Worm (Caenorhabditis elegans) whole organism, L4 larva: Measurements from ENCODE around the gene dnj-22.

Source experiments
- T26A8.4 ChIP-seq: fragments of 200-800 bp; sonication (Bioruptor generic); IDR thresholded peaks from 2 replicates; pipeline ENCODE4 v1.3.6; 2022; ENCODE audit warnings: missing genetic modification characterization, missing compliant biosample characterization
- nhr-11 ChIP-seq: fragments of 150-350 bp; optimal IDR thresholded peaks from 2 replicates; lab custom pipeline; 2014; ENCODE audit warnings: missing biosample characterization, missing genetic modification characterization
- nhr-237 ChIP-seq: sonication (generic microtip); optimal IDR thresholded peaks from 2 replicates; lab custom pipeline; 2017; ENCODE audit warnings: missing biosample characterization, missing genetic modification characterization
- skn-1 ChIP-seq: fragments of 150-350 bp; optimal IDR thresholded peaks from 2 replicates; lab custom pipeline; 2014; ENCODE audit warnings: missing biosample characterization, missing genetic modification characterization
- unc-39 ChIP-seq: sonication (generic microtip); optimal IDR thresholded peaks from 2 replicates; lab custom pipeline; 2017; ENCODE audit warnings: missing biosample characterization, missing genetic modification characterization
- zag-1 ChIP-seq: fragments of 150-350 bp; optimal IDR thresholded peaks from 2 replicates; lab custom pipeline; 2014; ENCODE audit warnings: missing biosample characterization, missing genetic modification characterization

DNA sequence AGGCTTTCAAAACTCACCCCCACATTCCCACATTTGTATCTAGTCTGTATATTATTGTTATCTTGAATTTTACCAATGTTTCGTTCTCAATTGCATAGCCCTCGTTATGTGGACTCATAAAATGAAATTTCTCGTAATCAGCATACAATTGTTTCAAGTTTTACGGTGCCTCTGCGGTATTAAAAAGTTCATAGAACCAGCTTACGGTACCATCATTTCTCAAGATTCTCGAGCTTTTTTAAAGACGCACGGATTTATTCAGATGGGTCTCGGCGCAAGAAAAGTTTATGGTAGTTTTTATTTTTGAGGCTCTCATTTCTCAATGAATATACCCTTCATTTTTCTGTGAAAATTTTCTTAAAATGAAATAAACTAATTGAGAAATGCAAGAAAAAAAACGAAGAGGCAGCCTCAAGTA, 46.8 kb downstream of the dnj-22 start:
- no peak for TF ChIP-seq skn-1 (tag; lab: Kevin White, UChicago)
- TF ChIP-seq T26A8.4 (GFP tag; lab: Robert Waterston, UW): no peak
- no peak for TF ChIP-seq nhr-11 (tag; lab: Kevin White, UChicago)
- no peak for TF ChIP-seq nhr-237
- TF ChIP-seq zag-1 (tag; lab: Kevin White, UChicago): no peak
- no peak for TF ChIP-seq unc-39 (tag; lab: Kevin White, UChicago)
